Worm (Caenorhabditis elegans) whole organism, L2 larva: ENCODE results near the gene math-49.

Source experiments
- lin-13 ChIP-seq: fragments of 150-350 bp; optimal IDR thresholded peaks from 2 replicates; lab custom pipeline; 2014; ENCODE audit warnings: missing biosample characterization, missing genetic modification reagents, missing genetic modification characterization
- lsy-2 ChIP-seq, 2 experiments: fragments of 150-350 bp in 1 of 2; sonication (generic microtip) in 1 of 2; optimal IDR thresholded peaks; 2 replicates each; lab custom pipeline; 2014 to 2017; ENCODE audit warnings: missing biosample characterization in 2 of 2, missing genetic modification characterization in 2 of 2
- nhr-237 ChIP-seq: fragments of 150-350 bp; optimal IDR thresholded peaks from 2 replicates; lab custom pipeline; 2014; ENCODE audit warnings: missing biosample characterization, missing genetic modification characterization
- nhr-6 ChIP-seq: fragments of 150-350 bp; optimal IDR thresholded peaks from 2 replicates; lab custom pipeline; 2014; ENCODE audit warnings: missing biosample characterization, missing genetic modification characterization
- unc-39 ChIP-seq: fragments of 150-350 bp; optimal IDR thresholded peaks from 2 replicates; lab custom pipeline; 2014; ENCODE audit warnings: missing biosample characterization, missing genetic modification characterization

- TF ChIP-seq unc-39 (tag; lab: Kevin White, UChicago) (no peak), lin-13 (GFP tag; lab: Kevin White, UChicago) (no peak), nhr-6 (tag; lab: Kevin White, UChicago) (no peak), lsy-2 (tag; optimal IDR thresholded peaks at IDR 0.05; lab: Kevin White, UChicago) (no peak), nhr-237 (tag; lab: Kevin White, UChicago) (no peak)
Measured at ce11 chrII:1926162-1926561, 29.3 kb downstream of the math-49 start, which contains the start of gene F52C6.2.
